Fruit fly (Drosophila melanogaster): Measurements from ENCODE around the gene CG42763.

DNA sequence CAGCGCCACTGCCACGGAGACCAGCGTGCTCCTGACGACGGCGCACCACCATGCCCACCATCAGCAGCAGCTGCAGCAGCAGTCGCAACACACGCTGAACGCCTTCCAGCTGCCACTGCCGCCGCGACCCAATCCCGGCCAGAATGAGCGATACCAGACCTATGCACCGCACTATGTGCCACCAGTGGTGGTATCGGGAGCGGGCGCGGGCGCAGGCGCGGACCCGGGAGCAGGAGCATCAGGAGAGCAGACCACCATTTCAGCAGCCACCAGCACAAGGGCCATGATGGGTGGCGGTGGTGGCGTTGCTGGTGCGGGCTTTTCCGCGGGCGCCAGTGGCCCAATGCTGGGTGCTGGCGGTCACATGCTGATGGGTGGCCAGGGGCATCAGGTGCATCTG lies 41.8 kb downstream of the CG42763 start:
- TF ChIP-seq Myc (optimal IDR thresholded peaks at IDR 0.05) (no peak), dl (GFP tag; optimal IDR thresholded peaks at IDR 0.05; ENCODE audit: insufficient read depth in 1 of 2, partially characterized antibody in 2 of 2) (no peak), br (GFP tag; optimal IDR thresholded peaks at IDR 0.05) (no peak), Jra (GFP tag; optimal IDR thresholded peaks at IDR 0.05) (no peak), Abd-B (GFP tag; optimal IDR thresholded peaks at IDR 0.05) (no peak), Dfd (GFP tag; optimal IDR thresholded peaks at IDR 0.05) (no peak)

Data from whole organism, wandering third instar larva.